Worm (Caenorhabditis elegans) whole organism, L2 larva: ENCODE measurements around the gene mls-1.

Experiments
- peb-1 ChIP-seq: fragments of 150-350 bp; optimal IDR thresholded peaks from 2 replicates; lab custom pipeline; 2014; ENCODE audit warnings: missing biosample characterization, missing genetic modification characterization
- snpc-4 ChIP-seq: fragments of 150-350 bp; optimal IDR thresholded peaks from 2 replicates; lab custom pipeline; 2014; ENCODE audit warnings: missing biosample characterization, missing genetic modification characterization

ce11 chrIII:7495616-7496146 lies 35.5 kb downstream of the mls-1 start:
- no peak for TF ChIP-seq snpc-4 (tag; lab: Kevin White, UChicago)
- TF ChIP-seq peb-1 (tag; lab: Kevin White, UChicago): no peak
